Worm (Caenorhabditis elegans) whole organism, L3 larva: ENCODE data around the gene aakg-3.

ENCODE experiments used
- ZK546.5 ChIP-seq: sonication (generic microtip); optimal IDR thresholded peaks from 2 replicates; lab custom pipeline; 2017; ENCODE audit warnings: missing biosample characterization, missing genetic modification characterization
- ama-1 ChIP-seq: fragments of 150-350 bp; optimal IDR thresholded peaks from 2 replicates; lab custom pipeline; 2018
- jun-1 ChIP-seq: fragments of 150-350 bp; optimal IDR thresholded peaks from 2 replicates; lab custom pipeline; 2014; ENCODE audit warnings: missing biosample characterization, missing genetic modification reagents, missing genetic modification characterization
- nhr-25 ChIP-seq: sonication (generic microtip); optimal IDR thresholded peaks from 2 replicates; lab custom pipeline; 2017; ENCODE audit warnings: missing biosample characterization, missing genetic modification characterization
- nhr-28 ChIP-seq: fragments of 150-350 bp; optimal IDR thresholded peaks from 2 replicates; lab custom pipeline; 2014; ENCODE audit warnings: missing biosample characterization, missing genetic modification characterization
- nhr-67 ChIP-seq: fragments of 150-350 bp; optimal IDR thresholded peaks from 2 replicates; lab custom pipeline; 2014; ENCODE audit warnings: missing biosample characterization, missing genetic modification characterization
- nhr-76 ChIP-seq: fragments of 150-350 bp; sonication (generic microtip); optimal IDR thresholded peaks from 5 replicates; lab custom pipeline; 2014; ENCODE audit warnings: missing biosample characterization, missing genetic modification characterization
- nhr-77 ChIP-seq: fragments of 150-350 bp; optimal IDR thresholded peaks from 2 replicates; lab custom pipeline; 2014; ENCODE audit warnings: missing biosample characterization, missing genetic modification characterization
- unc-62 ChIP-seq: fragments of 150-350 bp; sonication (generic microtip); optimal IDR thresholded peaks from 4 replicates; lab custom pipeline; 2014; ENCODE audit warnings: missing biosample characterization, missing genetic modification reagents, missing genetic modification characterization
- zag-1 ChIP-seq: fragments of 150-350 bp; optimal IDR thresholded peaks from 2 replicates; lab custom pipeline; 2014; ENCODE audit warnings: missing biosample characterization, missing genetic modification characterization

- TF ChIP-seq nhr-67 (tag; lab: Kevin White, UChicago) (no peak), ama-1 (lab: Kevin White, UChicago) (no peak), unc-62 (no peak), jun-1 (tag; lab: Kevin White, UChicago) (no peak), nhr-77 (no peak), ZK546.5 (tag; lab: Kevin White, UChicago) (no peak), zag-1 (tag; lab: Kevin White, UChicago) (no peak), nhr-28 (no peak), nhr-25 (tag; lab: Kevin White, UChicago) (no peak), nhr-76 (no peak)
Measured at ce11 chrX:3024637-3025113, 48.4 kb downstream of the aakg-3 start, which contains the start of gene aqp-7.
